Fruit fly (Drosophila melanogaster) whole organism, embryonic: Measurements from ENCODE around the gene Sf3b3.

Source experiments
- ATbp ChIP-seq: fragments of 200-800 bp; sonication (Bioruptor generic); optimal IDR thresholded peaks from 2 replicates; lab custom pipeline; 2017; ENCODE audit warnings: missing biosample characterization, mild to moderate bottlenecking, missing genetic modification characterization, missing genetic modification reagents
- Adf1 ChIP-seq: fragments of 200-800 bp; sonication (Bioruptor generic); IDR thresholded peaks from 2 replicates; pipeline ENCODE4 v1.3.6; 2022; ENCODE audit warnings: missing biosample characterization, missing genetic modification characterization
- Asciz ChIP-seq: fragments of 200-800 bp; sonication (Bioruptor generic); optimal IDR thresholded peaks from 2 replicates; lab custom pipeline; 2017; ENCODE audit warnings: missing biosample characterization, mild to moderate bottlenecking, missing genetic modification characterization, missing genetic modification reagents
- CG11723 ChIP-seq: fragments of 200-800 bp; sonication (Bioruptor generic); optimal IDR thresholded peaks from 2 replicates; lab custom pipeline; 2017; ENCODE audit warnings: missing biosample characterization, mild to moderate bottlenecking, missing genetic modification characterization
- CG12391 ChIP-seq: fragments of 200-800 bp; sonication (Bioruptor generic); optimal IDR thresholded peaks from 3 replicates; lab custom pipeline; 2018; ENCODE audit warnings: missing biosample characterization, mild to moderate bottlenecking, missing genetic modification characterization, moderate library complexity
- CG14441 ChIP-seq: fragments of 200-800 bp; sonication (Bioruptor generic); IDR thresholded peaks from 2 replicates; pipeline ENCODE4 v1.3.6; 2022; ENCODE audit warnings: missing biosample characterization, missing genetic modification characterization
- CG16813 ChIP-seq: fragments of 200-800 bp; sonication (Bioruptor generic); IDR thresholded peaks from 3 replicates; pipeline ENCODE4 v1.3.6; 2022; ENCODE audit warnings: missing biosample characterization, missing genetic modification characterization; ENCODE audit not compliant: partially characterized antibody
- CG2875 ChIP-seq: fragments of 200-800 bp; sonication (Bioruptor generic); optimal IDR thresholded peaks from 2 replicates; lab custom pipeline; 2017; ENCODE audit warnings: missing biosample characterization, mild to moderate bottlenecking, missing genetic modification characterization, missing genetic modification reagents
- CG30431 ChIP-seq: fragments of 200-800 bp; sonication (Bioruptor generic); optimal IDR thresholded peaks from 2 replicates; lab custom pipeline; 2017; ENCODE audit warnings: missing biosample characterization, missing genetic modification characterization
- CG33213 ChIP-seq: fragments of 200-800 bp; sonication (Bioruptor generic); optimal IDR thresholded peaks from 3 replicates; lab custom pipeline; 2016; ENCODE audit warnings: missing biosample characterization, missing genetic modification characterization
- CG3847 ChIP-seq: fragments of 200-800 bp; sonication (Bioruptor generic); IDR thresholded peaks from 2 replicates; pipeline ENCODE4 v1.3.6; 2022; ENCODE audit warnings: missing biosample characterization, missing genetic modification characterization
- CG5245 ChIP-seq: fragments of 200-800 bp; sonication (Bioruptor generic); optimal IDR thresholded peaks from 3 replicates; lab custom pipeline; 2016; ENCODE audit warnings: missing biosample characterization, missing genetic modification characterization
- CG7271 ChIP-seq: fragments of 200-800 bp; sonication (Bioruptor generic); optimal IDR thresholded peaks from 2 replicates; lab custom pipeline; 2018; ENCODE audit warnings: missing biosample characterization, mild to moderate bottlenecking, missing genetic modification characterization, moderate library complexity
- CG7372 ChIP-seq: fragments of 200-800 bp; sonication (Bioruptor generic); IDR thresholded peaks from 2 replicates; pipeline ENCODE4 v1.3.6; 2022; ENCODE audit warnings: missing biosample characterization, missing genetic modification characterization
- CG8388 ChIP-seq: fragments of 200-800 bp; sonication (Bioruptor generic); optimal IDR thresholded peaks from 2 replicates; lab custom pipeline; 2019; ENCODE audit warnings: missing biosample characterization, mild to moderate bottlenecking, missing genetic modification characterization, moderate library complexity
- CG8924 ChIP-seq: fragments of 200-800 bp; optimal IDR thresholded peaks from 3 replicates; lab custom pipeline; 2019; ENCODE audit warnings: missing biosample characterization, mild to moderate bottlenecking, missing genetic modification characterization, moderate library complexity
- CrebB ChIP-seq: fragments of 200-800 bp; sonication (Bioruptor generic); optimal IDR thresholded peaks from 3 replicates; lab custom pipeline; 2018; ENCODE audit warnings: missing biosample characterization, mild to moderate bottlenecking, missing genetic modification characterization
- Dad ChIP-seq: fragments of 200-800 bp; sonication (Bioruptor generic); optimal IDR thresholded peaks from 3 replicates; lab custom pipeline; 2016; ENCODE audit warnings: missing biosample characterization, missing genetic modification characterization
- Doc3 ChIP-seq: fragments of 200-800 bp; sonication (Bioruptor generic); IDR thresholded peaks from 3 replicates; pipeline ENCODE4 v1.3.6; 2022; ENCODE audit warnings: missing biosample characterization, missing genetic modification characterization; ENCODE audit not compliant: partially characterized antibody
- Lim3 ChIP-seq: fragments of 200-800 bp; sonication (Bioruptor generic); IDR thresholded peaks from 2 replicates; pipeline ENCODE4 v1.3.6; 2022; ENCODE audit warnings: missing biosample characterization, missing genetic modification characterization
- Med ChIP-seq: fragments of 200-800 bp; sonication (Bioruptor generic); peaks from one replicate; lab custom pipeline; 2016; ENCODE audit warnings: missing biosample characterization, missing genetic modification characterization, mild to moderate bottlenecking, inconsistent platforms, moderate library complexity
- Meics ChIP-seq: fragments of 200-800 bp; sonication (Bioruptor generic); optimal IDR thresholded peaks from 2 replicates; lab custom pipeline; 2017; ENCODE audit warnings: missing biosample characterization, mild to moderate bottlenecking, missing genetic modification characterization
- Nf-YA ChIP-seq: fragments of 200-800 bp; sonication (Bioruptor generic); IDR thresholded peaks from 2 replicates; pipeline ENCODE4 v1.3.6; 2022; ENCODE audit warnings: missing biosample characterization, missing genetic modification characterization
- Nf-YB ChIP-seq: fragments of 200-800 bp; sonication (Bioruptor generic); optimal IDR thresholded peaks from 3 replicates; lab custom pipeline; 2019; ENCODE audit warnings: missing biosample characterization, mild to moderate bottlenecking, missing genetic modification characterization, moderate library complexity
- Nf-YC ChIP-seq: fragments of 200-800 bp; optimal IDR thresholded peaks from 3 replicates; lab custom pipeline; 2019; ENCODE audit warnings: missing biosample characterization, mild to moderate bottlenecking, missing genetic modification characterization, moderate library complexity
- Oli ChIP-seq: fragments of 200-800 bp; sonication (Bioruptor generic); optimal IDR thresholded peaks from 2 replicates; lab custom pipeline; 2018; ENCODE audit warnings: missing biosample characterization, mild to moderate bottlenecking, missing genetic modification characterization, moderate library complexity
- Sin3A ChIP-seq: fragments of >200 bp; optimal IDR thresholded peaks from 2 replicates; lab custom pipeline; 2018
- Sry-β ChIP-seq: fragments of 200-800 bp; sonication (Bioruptor generic); optimal IDR thresholded peaks from 2 replicates; lab custom pipeline; 2018; ENCODE audit warnings: missing biosample characterization, mild to moderate bottlenecking, missing genetic modification characterization, moderate library complexity
- ase ChIP-seq: fragments of 200-800 bp; sonication (Bioruptor generic); IDR thresholded peaks from 3 replicates; pipeline ENCODE4 v1.3.6; 2022; ENCODE audit warnings: missing biosample characterization, missing genetic modification characterization
- esg ChIP-seq: fragments of 200-800 bp; sonication (Bioruptor generic); conservative IDR thresholded peaks from 2 replicates; pipeline ENCODE4 v1.3.6; 2022; ENCODE audit warnings: missing biosample characterization, missing genetic modification characterization
- fd96Cb ChIP-seq: fragments of 200-800 bp; sonication (Bioruptor generic); optimal IDR thresholded peaks from 2 replicates; lab custom pipeline; 2018; ENCODE audit warnings: missing biosample characterization, mild to moderate bottlenecking, missing genetic modification characterization, moderate library complexity
- her ChIP-seq: fragments of 200-800 bp; sonication (Bioruptor generic); optimal IDR thresholded peaks from 2 replicates; lab custom pipeline; 2016; ENCODE audit warnings: missing biosample characterization, missing genetic modification characterization
- hkb ChIP-seq, 2 experiments: fragments of 200-800 bp in 1 of 2; fragments of >200 bp in 1 of 2; sonication (Bioruptor generic) in 1 of 2; IDR thresholded peaks in 1 of 2; optimal IDR thresholded peaks in 1 of 2; 2 replicates each; pipeline versions ENCODE4 v1.3.6 to Lab custom; 2017 to 2022; ENCODE audit warnings: missing biosample characterization in 1 of 2, missing genetic modification characterization in 1 of 2
- jing ChIP-seq: fragments of 200-800 bp; sonication (Bioruptor generic); optimal IDR thresholded peaks from 2 replicates; lab custom pipeline; 2018; ENCODE audit warnings: missing biosample characterization, mild to moderate bottlenecking, missing genetic modification characterization
- peb ChIP-seq: fragments of 200-800 bp; sonication (Bioruptor generic); IDR thresholded peaks from 2 replicates; pipeline ENCODE4 v1.3.6; 2022; ENCODE audit warnings: missing biosample characterization, missing genetic modification characterization
- phol ChIP-seq: fragments of 200-800 bp; sonication (Bioruptor generic); optimal IDR thresholded peaks from 3 replicates; lab custom pipeline; 2018; ENCODE audit warnings: missing biosample characterization, mild to moderate bottlenecking, missing genetic modification characterization, moderate library complexity
- repo ChIP-seq: fragments of 200-800 bp; sonication (Bioruptor generic); optimal IDR thresholded peaks from 2 replicates; lab custom pipeline; 2016; ENCODE audit warnings: missing biosample characterization, missing genetic modification characterization
- sens ChIP-seq: fragments of 200-800 bp; sonication (Bioruptor generic); peaks from one replicate; lab custom pipeline; 2016; ENCODE audit warnings: missing biosample characterization, missing genetic modification characterization
- tgo ChIP-seq: fragments of 200-800 bp; sonication (Bioruptor generic); IDR thresholded peaks from 3 replicates; pipeline ENCODE4 v1.3.6; 2022; ENCODE audit warnings: missing biosample characterization, missing genetic modification characterization
- twi ChIP-seq: fragments of 200-800 bp; optimal IDR thresholded peaks from 2 replicates; lab custom pipeline; 2019; ENCODE audit warnings: missing biosample characterization, mild to moderate bottlenecking, missing genetic modification characterization, moderate library complexity

Gene Sf3b3

DNA sequence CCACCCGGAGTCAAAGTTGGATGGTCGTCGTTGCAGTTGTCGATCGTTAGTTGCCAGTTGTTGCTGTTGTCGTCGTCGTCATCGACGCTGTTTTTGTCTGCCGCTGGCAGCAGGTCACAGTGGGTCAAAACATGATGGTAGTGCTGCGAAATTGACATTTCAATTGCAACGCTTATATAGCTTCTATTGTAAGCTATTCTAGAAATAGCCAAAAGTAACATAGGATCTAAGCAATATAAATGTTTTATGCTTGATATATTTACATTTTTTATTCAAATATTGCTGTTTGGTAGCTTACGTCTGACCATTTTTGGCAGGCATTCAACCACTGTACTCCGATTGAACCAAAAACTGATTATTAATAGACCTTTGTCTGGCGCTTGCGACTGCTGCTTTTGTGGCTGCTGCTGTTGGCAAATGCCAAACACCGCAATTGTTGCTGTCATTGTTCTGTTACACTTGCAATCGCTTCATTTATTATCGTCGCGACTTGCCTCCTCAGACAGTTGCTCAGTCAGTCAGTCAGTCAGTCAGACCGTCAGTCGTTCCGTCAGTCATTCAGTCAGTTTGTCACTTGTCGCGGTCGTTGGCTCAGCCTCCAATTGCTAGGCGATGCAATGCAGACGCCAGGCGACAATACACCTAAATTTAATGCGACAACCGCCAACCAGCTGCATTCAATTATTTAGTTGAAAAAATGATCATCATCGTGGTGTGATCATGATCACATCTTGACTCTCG, 41.8 kb downstream of the Sf3b3 start (continued):
- TF ChIP-seq Med (GFP tag; lab: Kevin White, UChicago): peak; percentile 85
- no peak for TF ChIP-seq hkb (optimal IDR thresholded peaks at IDR 0.05; lab: Kevin White, UChicago)
- peak; percentile 73 for TF ChIP-seq hkb (GFP tag; IDR thresholded peaks at IDR 0.05; lab: Robert Waterston, UW)
- peak; percentile 17; the same call in 1 of the 2 replicates for TF ChIP-seq Nf-YA (GFP tag; lab: Robert Waterston, UW)
- peak; percentile 53 for TF ChIP-seq esg (GFP tag; lab: Robert Waterston, UW)
- TF ChIP-seq CG2875 (GFP tag; lab: Kevin White, UChicago): peak; percentile 77
- peak; percentile 56 for TF ChIP-seq tgo (GFP tag; lab: Robert Waterston, UW)
- TF ChIP-seq phol (tag; lab: Kevin White, UChicago): peak; percentile 77
- TF ChIP-seq CrebB (tag; lab: Kevin White, UChicago): peak; percentile 48
- TF ChIP-seq Dad (GFP tag; lab: Kevin White, UChicago): peak; percentile 22
- peak; percentile 53; the same call in 1 of the 3 replicates for TF ChIP-seq CG16813 (GFP tag; lab: Robert Waterston, UW)
- peak; percentile 54 for TF ChIP-seq CG11723 (GFP tag; lab: Kevin White, UChicago)
- TF ChIP-seq Nf-YB (GFP tag; lab: Kevin White, UChicago): peak; percentile 4
- TF ChIP-seq ATbp (GFP tag; lab: Kevin White, UChicago): peak; percentile 75
- TF ChIP-seq peb (GFP tag; lab: Robert Waterston, UW): peak; percentile 32; the same call in 1 of the 2 replicates
- no peak for TF ChIP-seq Lim3 (GFP tag; lab: Robert Waterston, UW)
- 0 out of 2 replicates have a peak, but pooled peaks have one; percentile 26 for TF ChIP-seq CG7372
- TF ChIP-seq CG5245 (GFP tag; lab: Kevin White, UChicago): peak; percentile 16
- TF ChIP-seq fd96Cb: peak; percentile 61
- TF ChIP-seq Nf-YC (tag; lab: Kevin White, UChicago): peak; percentile 29
- TF ChIP-seq CG7271: peak; percentile 41
- TF ChIP-seq Meics (GFP tag; lab: Kevin White, UChicago): peak; percentile 6
- TF ChIP-seq CG33213: peak; percentile 5
- peak; percentile 12; the same call in 1 of the 3 replicates for TF ChIP-seq ase (GFP tag; lab: Robert Waterston, UW)
- peak; percentile 52 for TF ChIP-seq CG8924 (tag; lab: Kevin White, UChicago)
- peak; percentile 70 for TF ChIP-seq CG12391 (tag; lab: Kevin White, UChicago)
- peak; percentile 35 for TF ChIP-seq Adf1 (GFP tag; lab: Robert Waterston, UW)
- peak; percentile 75 for TF ChIP-seq Oli
- TF ChIP-seq repo (GFP tag; lab: Kevin White, UChicago): no peak
- peak; percentile 38 for TF ChIP-seq CG30431
- peak; percentile 15 for TF ChIP-seq Sry-β (GFP tag; lab: Kevin White, UChicago)
- TF ChIP-seq CG3847: peak; percentile 36; the same call in 1 of the 2 replicates
- TF ChIP-seq Asciz: peak; percentile 61
- TF ChIP-seq CG14441 (GFP tag; lab: Robert Waterston, UW): peak; percentile 42; the same call in 1 of the 2 replicates
- peak; percentile 69 for TF ChIP-seq CG8388
- peak; percentile 44 for TF ChIP-seq jing (GFP tag; lab: Kevin White, UChicago)
- no peak for TF ChIP-seq her
- no peak for TF ChIP-seq Sin3A (lab: Kevin White, UChicago)

DNA sequence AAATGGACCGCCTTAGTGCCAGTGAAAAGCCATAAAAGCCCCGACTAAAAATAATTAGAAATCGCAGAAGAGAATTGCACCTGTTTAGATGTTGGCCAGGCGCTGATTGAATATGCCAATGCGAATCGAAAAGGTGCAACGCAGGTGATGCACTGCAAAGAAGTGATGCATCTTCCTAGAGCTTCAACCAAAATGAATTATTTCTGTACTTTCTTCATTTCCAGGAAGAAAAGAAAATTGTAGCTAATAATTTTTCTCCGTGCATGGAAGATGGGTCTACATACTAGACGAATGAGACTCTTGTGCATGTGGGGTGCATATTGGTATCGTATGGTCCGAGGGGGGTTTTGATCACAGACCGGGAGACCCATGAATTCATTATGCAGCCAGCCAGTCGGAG, 44.2 kb downstream of the Sf3b3 start:
- TF ChIP-seq Doc3 (GFP tag; lab: Robert Waterston, UW) (no peak), twi (tag; lab: Kevin White, UChicago) (peak; percentile 11), sens (GFP tag; lab: Kevin White, UChicago) (peak; percentile 41)
